Worm (Caenorhabditis elegans): Measurements from ENCODE around the gene C14C6.6.

DNA sequence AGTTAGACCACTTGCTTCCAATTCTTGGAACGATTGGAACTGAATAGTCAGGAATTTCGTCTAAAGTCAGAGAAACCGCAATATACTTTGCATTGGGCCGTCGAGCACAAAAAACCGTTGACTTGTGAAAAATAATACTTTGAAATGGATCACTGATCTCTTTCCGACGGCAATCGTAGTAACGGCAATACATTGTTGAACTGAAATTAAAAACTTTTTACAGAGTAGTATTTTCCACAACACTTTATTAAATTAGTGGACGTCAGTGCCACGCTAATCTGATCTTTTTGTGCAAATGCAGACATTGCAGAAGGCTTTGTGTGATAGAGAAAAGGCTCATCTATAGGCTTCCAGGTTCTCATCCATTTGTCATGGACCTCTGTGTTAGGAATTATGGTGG is 4.5 kb upstream of the C14C6.6 start:
- TF ChIP-seq nhr-76 (tag; optimal IDR thresholded peaks at IDR 0.05), result no peak
- TF ChIP-seq unc-62 (GFP tag; optimal IDR thresholded peaks at IDR 0.05), result no peak

All from whole organism, mixed stage, embryonic.